Worm (Caenorhabditis elegans): ENCODE data around the gene clx-1.
A peak's percentile ranks its signal among the peaks of the same experiment; 100 is the strongest.

Gene clx-1

DNA sequence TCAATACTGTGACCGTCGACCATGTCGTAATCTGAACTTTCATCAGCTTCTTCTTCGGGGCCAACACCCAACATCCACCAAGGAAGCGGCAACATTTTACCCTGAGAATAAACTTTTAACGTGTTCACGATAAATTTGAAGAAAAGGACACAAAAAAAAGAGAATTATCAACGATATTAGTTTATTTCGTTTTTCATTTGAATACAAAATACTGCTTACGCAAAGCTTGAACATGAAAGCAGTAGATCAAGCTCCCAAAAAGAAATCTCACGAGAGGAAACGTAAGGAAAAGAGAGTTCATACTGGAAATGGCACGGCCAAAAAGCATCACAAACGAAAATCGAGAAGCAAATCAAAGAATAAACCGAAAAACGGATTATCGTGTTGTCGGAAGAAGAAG is 29.3 kb downstream of the clx-1 start, which contains the start of the genes C46A5.6 and C46A5.1:
Gene C46A5.6, minus strand, starts transcription at position 101 of the 400 bp plus-strand sequence.
Gene C46A5.1, plus strand, starts transcription at position 184 of the 400 bp plus-strand sequence.
- no peak for TF ChIP-seq ceh-32 (tag; optimal IDR thresholded peaks at IDR 0.05; ENCODE audit: poor library complexity)
- no peak for TF ChIP-seq saeg-2 (GFP tag; IDR thresholded peaks at IDR 0.05)
- no peak for TF ChIP-seq dmd-6 (GFP tag; IDR thresholded peaks at IDR 0.05)
- no peak for TF ChIP-seq F10B5.3 (tag; optimal IDR thresholded peaks at IDR 0.05)
- no peak for TF ChIP-seq zfp-2 (tag; optimal IDR thresholded peaks at IDR 0.05)
- TF ChIP-seq cey-2 (tag; optimal IDR thresholded peaks at IDR 0.05; ENCODE audit: borderline replicate concordance, insufficient read depth) = no peak
- TF ChIP-seq ctbp-1 (GFP tag; IDR thresholded peaks at IDR 0.05) = no peak
- no peak for TF ChIP-seq unc-62 (GFP tag; optimal IDR thresholded peaks at IDR 0.05 in 1 of 2)
- TF ChIP-seq unc-62 (tag; optimal IDR thresholded peaks at IDR 0.05) = no peak
- TF ChIP-seq ama-1 (optimal IDR thresholded peaks at IDR 0.05) = no peak
- TF ChIP-seq duxl-1 (tag; optimal IDR thresholded peaks at IDR 0.05; ENCODE audit: poor library complexity) = no peak
- TF ChIP-seq tra-1 (GFP tag; IDR thresholded peaks at IDR 0.05) = no peak
- TF ChIP-seq arid-1 (GFP tag; conservative IDR thresholded peaks at IDR 0.05) = no peak
- TF ChIP-seq lsy-2 (tag; optimal IDR thresholded peaks at IDR 0.05) = no peak
- no peak for TF ChIP-seq ces-1 (GFP tag; optimal IDR thresholded peaks at IDR 0.05)
- no peak for TF ChIP-seq hif-1 (tag; optimal IDR thresholded peaks at IDR 0.05)
- TF ChIP-seq jun-1 (tag; optimal IDR thresholded peaks at IDR 0.05) = no peak

DNA sequence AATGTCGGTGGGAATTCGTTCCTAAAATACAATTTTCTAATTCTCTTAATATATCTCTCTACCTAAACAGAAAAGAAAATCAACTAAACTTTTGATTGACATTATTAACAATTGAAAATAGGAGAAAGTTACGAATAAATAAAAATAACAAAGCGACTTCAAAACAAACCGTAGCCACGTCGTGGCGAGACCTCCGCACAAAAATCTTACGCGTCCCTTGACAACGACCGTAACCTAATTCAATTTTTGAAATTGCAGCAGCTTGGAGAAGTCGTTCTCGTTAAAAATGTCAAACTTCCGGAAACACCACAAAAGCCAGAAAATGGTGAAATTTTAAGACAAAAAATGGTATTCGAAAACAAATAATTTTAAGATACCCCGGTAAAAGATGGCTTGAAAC is 29.9 kb downstream of the clx-1 start:
- no peak for TF ChIP-seq mes-2 (tag; optimal IDR thresholded peaks at IDR 0.05; ENCODE audit: poor library complexity, severe bottlenecking)
- TF ChIP-seq vab-7 (GFP tag; IDR thresholded peaks at IDR 0.05) = no peak
- TF ChIP-seq zfp-3 (GFP tag; conservative IDR thresholded peaks at IDR 0.05) = no peak
- no peak for TF ChIP-seq nhr-42 (GFP tag; IDR thresholded peaks at IDR 0.05)
- TF ChIP-seq lir-3 (tag; optimal IDR thresholded peaks at IDR 0.05) = no peak
- no peak for TF ChIP-seq nhr-10 (tag; optimal IDR thresholded peaks at IDR 0.05)
- TF ChIP-seq T20F7.1 (GFP tag; optimal IDR thresholded peaks at IDR 0.05) = no peak
- no peak for TF ChIP-seq zip-11 (GFP tag; IDR thresholded peaks at IDR 0.05)
- TF ChIP-seq sdz-12 (GFP tag; optimal IDR thresholded peaks at IDR 0.05) = no peak
- no peak for TF ChIP-seq tag-97 (GFP tag; IDR thresholded peaks at IDR 0.05)
- TF ChIP-seq ceh-28 (tag; optimal IDR thresholded peaks at IDR 0.05) = no peak
- no peak for TF ChIP-seq pha-4 (GFP tag; IDR thresholded peaks at IDR 0.05)
- TF ChIP-seq pha-4 (tag; optimal IDR thresholded peaks at IDR 0.05) = no peak
- 0 out of 2 replicates have a peak, but pooled peaks have one; percentile 5 for TF ChIP-seq lin-38 (GFP tag; IDR thresholded peaks at IDR 0.05)
- no peak for TF ChIP-seq F44E2.7 (GFP tag; IDR thresholded peaks at IDR 0.05)
- peak; percentile 67; the same call in 1 of the 2 replicates for TF ChIP-seq snpc-1.2 (GFP tag; IDR thresholded peaks at IDR 0.05)
- no peak for TF ChIP-seq F26F4.8 (GFP tag; conservative IDR thresholded peaks at IDR 0.05)
- peak in 1 of 2 experiments; percentile 73 for TF ChIP-seq unc-62 (GFP tag; optimal IDR thresholded peaks at IDR 0.05 in 1 of 2)
- TF ChIP-seq unc-62 (tag; optimal IDR thresholded peaks at IDR 0.05) = no peak
- no peak for TF ChIP-seq ceh-62 (tag; optimal IDR thresholded peaks at IDR 0.05)

DNA sequence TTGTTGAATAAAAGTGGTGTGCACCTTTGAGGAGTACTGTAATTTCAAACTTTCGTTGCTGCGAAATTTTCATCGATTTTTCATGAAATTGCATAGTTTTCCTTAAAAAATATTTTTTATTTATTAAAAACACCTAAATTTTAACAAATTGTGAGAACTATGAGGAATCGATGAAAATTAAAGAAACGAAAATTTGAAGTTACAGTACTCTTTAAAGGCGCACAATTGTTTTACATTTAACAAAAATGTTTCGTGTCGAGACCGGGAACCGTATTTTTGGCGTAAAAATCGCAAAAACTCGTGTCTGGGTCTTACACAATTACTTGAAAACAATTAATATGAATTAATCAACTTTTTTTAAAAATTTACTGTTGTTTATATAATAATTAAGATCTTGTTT is 35.7 kb downstream of the clx-1 start, which contains the start of gene rdl-1:
Gene rdl-1, minus strand, starts transcription at position 101 of the 400 bp plus-strand sequence.
- TF ChIP-seq lin-29 (GFP tag; IDR thresholded peaks at IDR 0.05) = no peak
- no peak for TF ChIP-seq zag-1 (tag; optimal IDR thresholded peaks at IDR 0.05)
- no peak for TF ChIP-seq nhr-6 (tag; optimal IDR thresholded peaks at IDR 0.05)
- no peak for TF ChIP-seq hif-1 (tag; optimal IDR thresholded peaks at IDR 0.05)
- TF ChIP-seq F26F4.8 (GFP tag; conservative IDR thresholded peaks at IDR 0.05) = no peak
- TF ChIP-seq Y75B8A.6 (GFP tag; IDR thresholded peaks at IDR 0.05) = no peak
- TF ChIP-seq madf-5 (GFP tag; IDR thresholded peaks at IDR 0.05) = no peak
- TF ChIP-seq nhr-42 (GFP tag; IDR thresholded peaks at IDR 0.05) = no peak
- TF ChIP-seq mxl-3 (GFP tag; optimal IDR thresholded peaks at IDR 0.05) = no peak
- TF ChIP-seq zip-11 (GFP tag; IDR thresholded peaks at IDR 0.05) = no peak
- no peak for TF ChIP-seq nhr-48 (tag; optimal IDR thresholded peaks at IDR 0.05)
- TF ChIP-seq nhr-11 (tag; optimal IDR thresholded peaks at IDR 0.05) = no peak
- TF ChIP-seq dmd-9 (GFP tag; IDR thresholded peaks at IDR 0.05) = no peak
- TF ChIP-seq ztf-7 (tag; optimal IDR thresholded peaks at IDR 0.05) = no peak
- TF ChIP-seq arid-1 (GFP tag; conservative IDR thresholded peaks at IDR 0.05) = no peak

Measured in whole organism, L4 larva.